Fruit fly (Drosophila melanogaster) whole organism, embryonic: Measurements from ENCODE around the gene Fer3HCH.

ENCODE experiments used
- Atf3 ChIP-seq: fragments of 200-800 bp; sonication (Bioruptor generic); optimal IDR thresholded peaks from 3 replicates; lab custom pipeline; 2016; ENCODE audit warnings: missing biosample characterization, missing genetic modification characterization
- Awh ChIP-seq: fragments of 200-800 bp; sonication (Bioruptor generic); IDR thresholded peaks from 2 replicates; pipeline ENCODE4, ENCODE4 v1.3.6; 2022; ENCODE audit warnings: missing biosample characterization, missing genetic modification characterization
- B-H1 ChIP-seq: fragments of 200-800 bp; sonication (Bioruptor generic); IDR thresholded peaks from 3 replicates; pipeline ENCODE4 v1.3.6; 2022; ENCODE audit warnings: missing biosample characterization, missing genetic modification characterization
- B-H2 ChIP-seq: fragments of 200-800 bp; sonication (Bioruptor generic); optimal IDR thresholded peaks from 2 replicates; lab custom pipeline; 2018; ENCODE audit warnings: missing biosample characterization, mild to moderate bottlenecking, missing genetic modification characterization
- BtbVII ChIP-seq: fragments of 200-800 bp; sonication (Bioruptor generic); optimal IDR thresholded peaks from 3 replicates; lab custom pipeline; 2017; ENCODE audit warnings: missing biosample characterization, mild to moderate bottlenecking, missing genetic modification characterization
- CG11560 ChIP-seq: fragments of 200-800 bp; sonication (Bioruptor generic); IDR thresholded peaks from 3 replicates; pipeline ENCODE4 v1.3.6; 2022; ENCODE audit warnings: missing biosample characterization, missing genetic modification characterization
- CG12219 ChIP-seq: fragments of 200-800 bp; sonication (Bioruptor generic); optimal IDR thresholded peaks from 3 replicates; lab custom pipeline; 2018; ENCODE audit warnings: missing biosample characterization, mild to moderate bottlenecking, missing genetic modification characterization
- CG12769 ChIP-seq: fragments of 200-800 bp; sonication (Bioruptor generic); optimal IDR thresholded peaks from 2 replicates; lab custom pipeline; 2019; ENCODE audit warnings: missing biosample characterization, mild to moderate bottlenecking, missing genetic modification characterization, moderate library complexity
- CG12942 ChIP-seq: fragments of 200-800 bp; sonication (Bioruptor generic); optimal IDR thresholded peaks from 3 replicates; lab custom pipeline; 2016; ENCODE audit warnings: missing biosample characterization, missing genetic modification characterization
- CG14014 ChIP-seq: fragments of 200-800 bp; sonication (Bioruptor generic); IDR thresholded peaks from 2 replicates; pipeline ENCODE4 v1.3.6; 2022; ENCODE audit warnings: missing biosample characterization, missing genetic modification characterization
- CG1603 ChIP-seq: fragments of 200-800 bp; sonication (Bioruptor generic); optimal IDR thresholded peaks from 2 replicates; lab custom pipeline; 2019; ENCODE audit warnings: missing biosample characterization, mild to moderate bottlenecking, missing genetic modification characterization, moderate library complexity
- CG16815 ChIP-seq: fragments of 200-800 bp; sonication (Bioruptor generic); optimal IDR thresholded peaks from 3 replicates; lab custom pipeline; 2017; ENCODE audit warnings: missing biosample characterization, mild to moderate bottlenecking, missing genetic modification characterization
- CG18262 ChIP-seq: fragments of 200-800 bp; optimal IDR thresholded peaks from 3 replicates; lab custom pipeline; 2019; ENCODE audit warnings: missing biosample characterization, mild to moderate bottlenecking, missing genetic modification characterization, moderate library complexity
- CG2129 ChIP-seq: fragments of 200-800 bp; sonication (Bioruptor generic); IDR thresholded peaks from 2 replicates; pipeline ENCODE4 v1.3.6; 2022; ENCODE audit warnings: missing biosample characterization, missing genetic modification characterization; ENCODE audit not compliant: partially characterized antibody
- CG2678 ChIP-seq: fragments of 200-800 bp; sonication (Bioruptor generic); optimal IDR thresholded peaks from 3 replicates; lab custom pipeline; 2019; ENCODE audit warnings: missing biosample characterization, mild to moderate bottlenecking, missing genetic modification characterization, moderate library complexity
- CG31224 ChIP-seq: fragments of 200-800 bp; sonication (Bioruptor generic); IDR thresholded peaks from 2 replicates; pipeline ENCODE4 v1.3.6; 2022; ENCODE audit warnings: missing biosample characterization, missing genetic modification characterization
- CG34422 ChIP-seq: fragments of 200-800 bp; sonication (Bioruptor generic); IDR thresholded peaks from 3 replicates; pipeline ENCODE4 v1.3.6; 2022; ENCODE audit warnings: missing biosample characterization, missing genetic modification characterization
- CG3726 ChIP-seq: fragments of 200-800 bp; sonication (Bioruptor generic); IDR thresholded peaks from 3 replicates; pipeline ENCODE4, ENCODE4 v1.3.6; 2022; ENCODE audit warnings: missing biosample characterization, missing genetic modification characterization
- CG42726 ChIP-seq: fragments of 200-800 bp; sonication (Bioruptor generic); IDR thresholded peaks from 2 replicates; pipeline ENCODE4 v1.3.6; 2022; ENCODE audit warnings: missing biosample characterization, missing genetic modification characterization; ENCODE audit not compliant: partially characterized antibody
- CG4404 ChIP-seq: fragments of 200-800 bp; sonication (Bioruptor generic); IDR thresholded peaks from 2 replicates; pipeline ENCODE4 v1.3.6; 2022; ENCODE audit warnings: missing biosample characterization, missing genetic modification characterization
- CG4820 ChIP-seq: fragments of 200-800 bp; sonication (Bioruptor generic); optimal IDR thresholded peaks from 3 replicates; lab custom pipeline; 2016; ENCODE audit warnings: missing biosample characterization, missing genetic modification characterization
- CG6175 ChIP-seq: fragments of 200-800 bp; sonication (Bioruptor generic); IDR thresholded peaks from 3 replicates; pipeline ENCODE4 v1.3.6; 2022; ENCODE audit warnings: missing biosample characterization, missing genetic modification characterization
- CG9437 ChIP-seq: fragments of 200-800 bp; sonication (Bioruptor generic); optimal IDR thresholded peaks from 2 replicates; lab custom pipeline; 2018; ENCODE audit warnings: missing biosample characterization, mild to moderate bottlenecking, missing genetic modification characterization
- CG9727 ChIP-seq: fragments of 200-800 bp; sonication (Bioruptor generic); optimal IDR thresholded peaks from 3 replicates; lab custom pipeline; 2017; ENCODE audit warnings: missing biosample characterization, mild to moderate bottlenecking, missing genetic modification characterization
- D19A ChIP-seq: fragments of 200-800 bp; optimal IDR thresholded peaks from 3 replicates; lab custom pipeline; 2019; ENCODE audit warnings: missing biosample characterization, mild to moderate bottlenecking, missing genetic modification characterization, moderate library complexity
- Dek ChIP-seq: fragments of 200-800 bp; sonication (Bioruptor generic); optimal IDR thresholded peaks from 3 replicates; lab custom pipeline; 2019; ENCODE audit warnings: missing biosample characterization, mild to moderate bottlenecking, missing genetic modification characterization, moderate library complexity
- Fer1 ChIP-seq: fragments of 200-800 bp; sonication (Bioruptor generic); optimal IDR thresholded peaks from 2 replicates; lab custom pipeline; 2017; ENCODE audit warnings: missing biosample characterization, mild to moderate bottlenecking, missing genetic modification characterization
- H2.0 ChIP-seq: fragments of 200-800 bp; sonication (Bioruptor generic); IDR thresholded peaks from 2 replicates; pipeline ENCODE4 v1.3.6; 2022; ENCODE audit warnings: missing biosample characterization, missing genetic modification characterization
- Hmr ChIP-seq: fragments of 200-800 bp; sonication (Bioruptor generic); optimal IDR thresholded peaks from 3 replicates; lab custom pipeline; 2017; ENCODE audit warnings: mild to moderate bottlenecking, missing biosample characterization, missing genetic modification reagents, missing genetic modification characterization
- Lhr ChIP-seq: fragments of 200-800 bp; sonication (Bioruptor generic); optimal IDR thresholded peaks from 3 replicates; lab custom pipeline; 2017; ENCODE audit warnings: mild to moderate bottlenecking, missing biosample characterization, missing genetic modification reagents, missing genetic modification characterization
- Mad ChIP-seq: fragments of 200-800 bp; sonication (Bioruptor generic); optimal IDR thresholded peaks from 2 replicates; lab custom pipeline; 2016; ENCODE audit warnings: missing biosample characterization, missing genetic modification characterization
- NC2β ChIP-seq: fragments of 200-800 bp; sonication (Bioruptor generic); optimal IDR thresholded peaks from 2 replicates; lab custom pipeline; 2016; ENCODE audit warnings: missing biosample characterization, missing genetic modification characterization
- Oli ChIP-seq: fragments of 200-800 bp; sonication (Bioruptor generic); optimal IDR thresholded peaks from 2 replicates; lab custom pipeline; 2018; ENCODE audit warnings: missing biosample characterization, mild to moderate bottlenecking, missing genetic modification characterization, moderate library complexity
- Ptx1 ChIP-seq: fragments of 200-800 bp; sonication (Bioruptor generic); IDR thresholded peaks from 2 replicates; pipeline ENCODE4 v1.3.6; 2022; ENCODE audit warnings: missing biosample characterization, missing genetic modification characterization
- Sox100B ChIP-seq: fragments of 200-800 bp; sonication (Bioruptor generic); optimal IDR thresholded peaks from 3 replicates; lab custom pipeline; 2018; ENCODE audit warnings: missing biosample characterization, mild to moderate bottlenecking, missing genetic modification characterization
- Sry-β ChIP-seq: fragments of 200-800 bp; sonication (Bioruptor generic); optimal IDR thresholded peaks from 2 replicates; lab custom pipeline; 2018; ENCODE audit warnings: missing biosample characterization, mild to moderate bottlenecking, missing genetic modification characterization, moderate library complexity
- Xrp1 ChIP-seq: fragments of 200-800 bp; sonication (Bioruptor generic); IDR thresholded peaks from 2 replicates; pipeline ENCODE4 v1.3.6; 2022; ENCODE audit warnings: missing biosample characterization, missing genetic modification characterization
- az2 ChIP-seq: fragments of 200-800 bp; sonication (Bioruptor generic); optimal IDR thresholded peaks from 3 replicates; lab custom pipeline; 2016; ENCODE audit warnings: missing biosample characterization, missing genetic modification characterization
- croc ChIP-seq: fragments of 200-800 bp; sonication (Bioruptor generic); conservative IDR thresholded peaks from 3 replicates; pipeline ENCODE4 v1.3.6; 2022; ENCODE audit warnings: missing biosample characterization, missing genetic modification characterization
- disco-r ChIP-seq: fragments of 200-800 bp; sonication (Bioruptor generic); optimal IDR thresholded peaks from 2 replicates; lab custom pipeline; 2016; ENCODE audit warnings: missing biosample characterization, missing genetic modification characterization
- dpn ChIP-seq, 2 experiments: fragments of 200-800 bp; sonication (Bioruptor generic); optimal IDR thresholded peaks; 3 replicates each; lab custom pipeline; 2016; ENCODE audit warnings: missing biosample characterization in 2 of 2, missing genetic modification characterization in 2 of 2
- esg ChIP-seq: fragments of 200-800 bp; sonication (Bioruptor generic); conservative IDR thresholded peaks from 2 replicates; pipeline ENCODE4 v1.3.6; 2022; ENCODE audit warnings: missing biosample characterization, missing genetic modification characterization
- kah ChIP-seq: fragments of 200-800 bp; sonication (Bioruptor generic); optimal IDR thresholded peaks from 2 replicates; lab custom pipeline; 2018; ENCODE audit warnings: missing biosample characterization, mild to moderate bottlenecking, missing genetic modification characterization
- lola ChIP-seq, 3 experiments: fragments of >200 bp in 2 of 3; fragments of 200-800 bp in 1 of 3; sonication (Bioruptor generic) in 1 of 3; optimal IDR thresholded peaks; 2 replicates each; lab custom pipeline; 2017 to 2019; ENCODE audit warnings: missing biosample characterization in 3 of 3, missing genetic modification characterization in 3 of 3, mild to moderate bottlenecking in 1 of 3, moderate library complexity in 1 of 3
- otp ChIP-seq: fragments of 200-800 bp; sonication (Bioruptor generic); IDR thresholded peaks from 3 replicates; pipeline ENCODE4, ENCODE4 v1.3.6; 2022; ENCODE audit warnings: missing biosample characterization, missing genetic modification characterization
- pb ChIP-seq: fragments of 200-800 bp; sonication (Bioruptor generic); optimal IDR thresholded peaks from 3 replicates; lab custom pipeline; 2016; ENCODE audit warnings: missing biosample characterization, missing genetic modification characterization
- rib ChIP-seq: fragments of 200-800 bp; sonication (Bioruptor generic); IDR thresholded peaks from 2 replicates; pipeline ENCODE4 v1.3.6; 2022; ENCODE audit warnings: missing biosample characterization, missing genetic modification characterization
- sim ChIP-seq: fragments of 200-800 bp; sonication (Bioruptor generic); IDR thresholded peaks from 2 replicates; pipeline ENCODE4 v1.3.6; 2022; ENCODE audit warnings: missing biosample characterization, missing genetic modification characterization
- sr ChIP-seq: fragments of 200-800 bp; sonication (Bioruptor generic); IDR thresholded peaks from 3 replicates; pipeline ENCODE4 v1.3.6; 2022; ENCODE audit warnings: missing biosample characterization, missing genetic modification characterization
- tup ChIP-seq: fragments of 200-800 bp; sonication (Bioruptor generic); optimal IDR thresholded peaks from 2 replicates; lab custom pipeline; 2016; ENCODE audit warnings: missing biosample characterization, mild to moderate bottlenecking, missing genetic modification characterization, moderate library complexity
- wdn ChIP-seq: fragments of 200-800 bp; sonication (Bioruptor generic); IDR thresholded peaks from 2 replicates; pipeline ENCODE4 v1.3.6; 2022; ENCODE audit warnings: missing biosample characterization, missing genetic modification characterization

Fer3HCH gene

dm6 chrX:13099919-13100318, 8.1 kb downstream of the Fer3HCH start (continued):
- TF ChIP-seq Dek (tag; lab: Kevin White, UChicago) (peak; percentile 88), H2.0 (GFP tag; lab: Robert Waterston, UW) (peak; percentile 90), CG16815 (GFP tag; lab: Kevin White, UChicago) (peak; percentile 51), CG34422 (GFP tag; lab: Robert Waterston, UW) (peak; percentile 92), CG9727 (peak; percentile 70), CG9437 (GFP tag; lab: Kevin White, UChicago) (peak; percentile 51), CG11560 (tag; lab: Robert Waterston, UW) (peak; percentile 62; the same call in 2 of the 3 replicates), Fer1 (GFP tag; lab: Kevin White, UChicago) (peak; percentile 86), Sry-β (GFP tag; lab: Kevin White, UChicago) (peak; percentile 17), CG2678 (peak; percentile 91), D19A (tag; lab: Kevin White, UChicago) (peak; percentile 62), CG4820 (GFP tag; lab: Kevin White, UChicago) (peak; percentile 24), CG6175 (peak; percentile 77), Lhr (GFP tag; lab: Kevin White, UChicago) (peak; percentile 3), Awh (GFP tag; lab: Robert Waterston, UW) (peak; percentile 83; the same call in 1 of the 2 replicates), CG1603 (tag; lab: Kevin White, UChicago) (peak; percentile 64), wdn (GFP tag; lab: Robert Waterston, UW) (peak; percentile 77), CG12942 (GFP tag; lab: Kevin White, UChicago) (peak; percentile 55), CG3726 (peak; percentile 84; the same call in 2 of the 3 replicates), pb (GFP tag; lab: Kevin White, UChicago) (no peak), tup (GFP tag; lab: Kevin White, UChicago) (peak; percentile 35), az2 (GFP tag; lab: Kevin White, UChicago) (peak; percentile 61), Sox100B (GFP tag; lab: Kevin White, UChicago) (peak; percentile 64), sr (GFP tag; lab: Robert Waterston, UW) (no peak; the same call in 1 of the 3 replicates), CG18262 (tag; lab: Kevin White, UChicago) (peak; percentile 70), lola (GFP tag; optimal IDR thresholded peaks at IDR 0.05; lab: Kevin White, UChicago) (peak in 1 of 3 experiments; percentile 36), Hmr (peak; percentile 87), otp (peak; percentile 83), Ptx1 (GFP tag; lab: Robert Waterston, UW) (peak; percentile 89), CG14014 (GFP tag; lab: Robert Waterston, UW) (peak; percentile 92), rib (GFP tag; lab: Robert Waterston, UW) (peak; percentile 82), Atf3 (no peak), CG12769 (peak; percentile 86), esg (GFP tag; lab: Robert Waterston, UW) (peak; percentile 75), Xrp1 (GFP tag; lab: Robert Waterston, UW) (peak; percentile 84), croc (GFP tag; lab: Robert Waterston, UW) (peak; percentile 62; the same call in 2 of the 3 replicates), CG2129 (GFP tag; lab: Robert Waterston, UW) (no peak), CG42726 (GFP tag; lab: Robert Waterston, UW) (no peak), sim (no peak), disco-r (no peak), kah (peak; percentile 47), BtbVII (GFP tag; lab: Kevin White, UChicago) (peak; percentile 79), NC2β (GFP tag; lab: Kevin White, UChicago) (no peak), Oli (tag; lab: Kevin White, UChicago) (peak; percentile 88), B-H1 (peak; percentile 81), CG4404 (GFP tag; lab: Robert Waterston, UW) (peak; percentile 62), CG12219 (GFP tag; lab: Kevin White, UChicago) (peak; percentile 75), dpn (GFP tag; optimal IDR thresholded peaks at IDR 0.05; lab: Kevin White, UChicago) (peak; percentile 28 to 82), Mad (GFP tag; lab: Kevin White, UChicago) (no peak), B-H2 (GFP tag; lab: Kevin White, UChicago) (peak; percentile 76), CG31224 (GFP tag; lab: Robert Waterston, UW) (peak; percentile 84)
